Worm (Caenorhabditis elegans): ENCODE results near the gene rpl-26.

DNA sequence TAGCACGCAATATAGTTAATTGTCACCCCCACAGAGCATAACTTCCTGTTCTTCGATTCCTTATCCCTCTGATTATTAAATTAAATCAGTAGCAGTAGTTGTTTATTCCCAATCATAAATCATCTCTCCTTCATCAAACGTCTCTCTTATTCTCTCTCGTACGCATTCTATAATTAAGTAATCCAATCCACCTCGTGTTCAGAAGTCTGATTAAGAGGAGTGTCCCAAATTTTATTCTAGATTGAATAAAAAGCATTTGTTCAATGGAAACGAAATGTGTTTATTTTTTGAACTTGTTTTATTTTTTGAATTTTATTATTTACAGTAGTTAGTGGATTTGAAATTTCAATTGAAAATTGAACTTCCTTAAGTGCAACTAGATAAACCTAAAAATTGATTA is 8.7 kb downstream of the rpl-26 start:
- TF ChIP-seq pat-9 (tag; optimal IDR thresholded peaks at IDR 0.05) (no peak), madf-2 (tag; optimal IDR thresholded peaks at IDR 0.05) (no peak), ceh-19 (GFP tag; optimal IDR thresholded peaks at IDR 0.05) (no peak), nhr-11 (tag; optimal IDR thresholded peaks at IDR 0.05) (no peak), pha-4 (tag; optimal IDR thresholded peaks at IDR 0.05) (no peak), pax-1 (tag; optimal IDR thresholded peaks at IDR 0.05) (no peak), syd-9 (tag; optimal IDR thresholded peaks at IDR 0.05) (no peak), fkh-10 (GFP tag; optimal IDR thresholded peaks at IDR 0.05) (no peak)
